Fruit fly (Drosophila melanogaster) whole organism, prepupa: ENCODE results near the gene bou.

Experiments used
- CG11294 ChIP-seq: fragments of 200-800 bp; sonication (Bioruptor generic); IDR thresholded peaks from 2 replicates; pipeline ENCODE4 v1.3.6; 2022; ENCODE audit warnings: missing biosample characterization, missing genetic modification characterization
- CG34406 ChIP-seq: fragments of 200-800 bp; sonication (Bioruptor generic); optimal IDR thresholded peaks from 3 replicates; lab custom pipeline; 2016; ENCODE audit warnings: missing biosample characterization, missing genetic modification characterization
- CG9139 ChIP-seq: fragments of 200-800 bp; sonication (Bioruptor generic); optimal IDR thresholded peaks from 3 replicates; lab custom pipeline; 2017; ENCODE audit warnings: missing biosample characterization, mild to moderate bottlenecking, missing genetic modification characterization
- Sox102F ChIP-seq: fragments of 200-800 bp; sonication (Bioruptor generic); optimal IDR thresholded peaks from 2 replicates; lab custom pipeline; 2016; ENCODE audit warnings: missing biosample characterization, mild to moderate bottlenecking, missing genetic modification characterization
- Sox15 ChIP-seq: fragments of 200-800 bp; sonication (Bioruptor generic); optimal IDR thresholded peaks from 3 replicates; lab custom pipeline; 2016; ENCODE audit warnings: missing biosample characterization, missing genetic modification characterization

DNA sequence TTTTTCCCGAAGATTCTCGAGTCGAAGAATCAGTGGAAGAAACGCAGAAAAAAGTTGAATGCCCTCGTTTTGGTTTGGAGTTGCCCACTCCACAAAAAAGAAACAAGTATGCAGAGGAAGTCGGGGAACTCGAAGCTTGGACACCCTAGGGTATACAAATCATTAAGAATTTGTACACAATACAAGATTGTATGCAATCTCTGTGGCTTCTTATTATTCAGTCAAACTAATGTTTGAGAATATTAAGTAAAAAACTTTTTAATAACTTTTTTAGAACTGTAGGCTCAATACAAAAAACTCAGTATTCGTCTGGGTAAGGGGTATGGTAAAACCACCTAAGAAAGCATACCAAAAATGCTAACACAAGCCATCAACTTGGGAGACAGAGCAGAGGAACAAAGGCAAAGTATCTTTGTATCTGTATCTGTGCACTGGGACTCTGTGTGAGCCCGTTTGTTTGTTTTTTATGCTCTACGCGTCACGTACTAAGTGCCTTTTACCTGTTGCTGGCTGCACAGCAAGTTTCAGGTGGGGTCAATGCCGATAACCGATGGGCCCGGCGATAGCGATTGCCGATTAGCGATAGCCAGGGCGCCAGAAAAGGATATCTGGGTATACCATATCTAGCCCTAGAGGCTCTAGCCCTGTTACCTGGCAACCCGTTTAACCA lies 969 bp upstream of the bou start:
- TF ChIP-seq Sox15 (GFP tag; lab: Kevin White, UChicago) (peak; percentile 75), Sox102F (GFP tag; lab: Kevin White, UChicago) (peak; percentile 96), CG11294 (GFP tag; lab: Robert Waterston, UW) (no peak; the same call in 1 of the 2 replicates), CG9139 (GFP tag; lab: Kevin White, UChicago) (peak; percentile 68), CG34406 (GFP tag; lab: Kevin White, UChicago) (peak; percentile 89)
